Fruit fly (Drosophila melanogaster) whole organism, pupa: Measurements from ENCODE around the gene Ptp99A.
A peak's percentile ranks its signal among the peaks of the same experiment; 100 is the strongest.

Experiments
- CG10348 ChIP-seq: fragments of 200-800 bp; sonication (Bioruptor generic); IDR thresholded peaks from 2 replicates; pipeline ENCODE4 v1.3.6; 2022; ENCODE audit warnings: missing biosample characterization, missing genetic modification characterization
- CG12605 ChIP-seq: fragments of 200-800 bp; sonication (Bioruptor generic); IDR thresholded peaks from 2 replicates; pipeline ENCODE4 v1.3.6; 2022; ENCODE audit warnings: missing biosample characterization, missing genetic modification characterization
- CG13204 ChIP-seq: fragments of 200-800 bp; sonication (Bioruptor generic); optimal IDR thresholded peaks from 2 replicates; lab custom pipeline; 2018; ENCODE audit warnings: missing biosample characterization, mild to moderate bottlenecking, missing genetic modification characterization, moderate library complexity
- CG14655 ChIP-seq: fragments of 200-800 bp; sonication (Bioruptor generic); optimal IDR thresholded peaks from 3 replicates; lab custom pipeline; 2017; ENCODE audit warnings: mild to moderate bottlenecking, missing biosample characterization, missing genetic modification reagents, missing genetic modification characterization
- CG15710 ChIP-seq: fragments of 200-800 bp; sonication (Bioruptor generic); optimal IDR thresholded peaks from 2 replicates; lab custom pipeline; 2018; ENCODE audit warnings: missing biosample characterization, mild to moderate bottlenecking, missing genetic modification characterization, moderate library complexity
- CG17806 ChIP-seq: fragments of 200-800 bp; sonication (Bioruptor generic); optimal IDR thresholded peaks from 2 replicates; lab custom pipeline; 2018; ENCODE audit warnings: missing biosample characterization, mild to moderate bottlenecking, missing genetic modification characterization, moderate library complexity
- CG32121 ChIP-seq: fragments of 200-800 bp; sonication (Bioruptor generic); IDR thresholded peaks from 2 replicates; pipeline ENCODE4 v1.3.6; 2022; ENCODE audit warnings: missing biosample characterization, missing genetic modification characterization
- CG34367 ChIP-seq: fragments of 200-800 bp; sonication (Bioruptor generic); optimal IDR thresholded peaks from 2 replicates; lab custom pipeline; 2018; ENCODE audit warnings: missing biosample characterization, mild to moderate bottlenecking, missing genetic modification characterization
- CG4496 ChIP-seq: fragments of 200-800 bp; sonication (Bioruptor generic); IDR thresholded peaks from 3 replicates; pipeline ENCODE4 v1.3.6; 2022; ENCODE audit warnings: missing biosample characterization, missing genetic modification characterization
- CG8159 ChIP-seq: fragments of 200-800 bp; sonication (Bioruptor generic); optimal IDR thresholded peaks from 3 replicates; lab custom pipeline; 2018; ENCODE audit warnings: missing biosample characterization, mild to moderate bottlenecking, missing genetic modification characterization, moderate library complexity
- CG8301 ChIP-seq: fragments of 200-800 bp; sonication (Bioruptor generic); optimal IDR thresholded peaks from 2 replicates; lab custom pipeline; 2018; ENCODE audit warnings: missing biosample characterization, mild to moderate bottlenecking, missing genetic modification characterization
- CG9948 ChIP-seq: fragments of 200-800 bp; sonication (Bioruptor generic); optimal IDR thresholded peaks from 2 replicates; lab custom pipeline; 2018; ENCODE audit warnings: missing biosample characterization, mild to moderate bottlenecking, missing genetic modification characterization, moderate library complexity
- D1 ChIP-seq: fragments of 200-800 bp; sonication (Bioruptor generic); optimal IDR thresholded peaks from 2 replicates; lab custom pipeline; 2018; ENCODE audit warnings: missing biosample characterization, mild to moderate bottlenecking, missing genetic modification characterization, moderate library complexity
- EcR ChIP-seq: fragments of 200-800 bp; sonication (Bioruptor generic); optimal IDR thresholded peaks from 3 replicates; lab custom pipeline; 2019; ENCODE audit warnings: missing biosample characterization, missing genetic modification characterization, mild to moderate bottlenecking, moderate library complexity, missing genetic modification reagents
- Ets98B ChIP-seq: fragments of 200-800 bp; sonication (Bioruptor generic); IDR thresholded peaks from 2 replicates; pipeline ENCODE4 v1.3.6; 2022; ENCODE audit warnings: missing biosample characterization, missing genetic modification characterization
- Pif1A ChIP-seq: fragments of 200-800 bp; sonication (Bioruptor generic); optimal IDR thresholded peaks from 3 replicates; lab custom pipeline; 2016; ENCODE audit warnings: missing biosample characterization, missing genetic modification characterization
- Pif1B ChIP-seq: fragments of 200-800 bp; sonication (Bioruptor generic); optimal IDR thresholded peaks from 3 replicates; lab custom pipeline; 2016; ENCODE audit warnings: missing biosample characterization, missing genetic modification characterization
- Snoo ChIP-seq: fragments of 200-800 bp; sonication (Bioruptor generic); optimal IDR thresholded peaks from 3 replicates; lab custom pipeline; 2017; ENCODE audit warnings: missing biosample characterization, mild to moderate bottlenecking, missing genetic modification characterization, inconsistent platforms
- fd96Ca ChIP-seq: fragments of 200-800 bp; sonication (Bioruptor generic); IDR thresholded peaks from 3 replicates; pipeline ENCODE4 v1.3.6; 2022; ENCODE audit warnings: missing biosample characterization, missing genetic modification characterization
- gl ChIP-seq: fragments of 200-800 bp; sonication (Bioruptor generic); optimal IDR thresholded peaks from 2 replicates; lab custom pipeline; 2018; ENCODE audit warnings: missing biosample characterization, mild to moderate bottlenecking, missing genetic modification characterization
- rn ChIP-seq: fragments of 200-800 bp; sonication (Bioruptor generic); IDR thresholded peaks from 2 replicates; pipeline ENCODE4 v1.3.6; 2022; ENCODE audit warnings: missing biosample characterization, missing genetic modification characterization

The Ptp99A gene

DNA sequence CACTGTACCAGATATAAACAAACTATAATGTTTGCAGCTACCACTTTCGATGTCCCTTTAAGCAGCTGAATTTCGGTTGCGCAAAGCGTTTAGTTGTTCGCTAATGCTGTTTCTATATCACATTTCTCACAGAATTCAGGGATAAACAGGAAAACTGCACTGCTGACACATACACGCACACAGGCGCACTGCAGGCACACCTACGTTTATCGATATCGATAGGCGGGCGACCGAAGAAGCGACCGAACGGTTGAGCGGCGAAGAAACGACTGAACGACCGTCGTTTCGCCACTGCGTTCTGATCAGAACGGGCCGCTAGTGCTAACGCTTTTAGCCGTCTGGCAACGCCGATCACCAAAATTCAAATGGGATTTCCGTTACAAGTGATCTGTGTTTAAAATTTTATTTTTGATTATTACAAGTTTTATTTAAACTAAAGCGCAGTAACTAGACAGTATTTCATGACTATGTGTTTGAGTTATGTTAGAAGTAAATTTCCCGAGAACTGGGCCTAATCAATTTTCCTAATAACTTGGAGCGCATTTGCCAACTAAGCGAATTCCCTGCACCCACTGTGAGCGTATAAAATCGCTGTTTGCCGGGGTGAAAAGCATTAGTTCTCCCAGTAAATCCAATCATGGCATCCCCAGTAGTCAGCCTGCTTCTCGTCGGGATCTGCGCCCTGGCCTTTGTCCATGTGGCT lies 115.9 kb downstream of the Ptp99A start, which contains the start of the genes CG2310 and Diedel:
Gene CG2310, minus strand, starts transcription at position 277 of the 703 bp plus-strand sequence.
Gene Diedel, plus strand, starts transcription at position 611 of the 703 bp plus-strand sequence.
- no peak for TF ChIP-seq CG17806 (tag; lab: Kevin White, UChicago)
- peak; percentile 42; the same call in 1 of the 3 replicates for TF ChIP-seq CG4496 (GFP tag; lab: Robert Waterston, UW)

dm6 chr3R:29494482-29494881 lies 117.0 kb downstream of the Ptp99A start, which contains the start of gene FipoQ:
Gene FipoQ, plus strand, starts transcription at chr3R:29494782.
- TF ChIP-seq CG4496 (GFP tag; lab: Robert Waterston, UW), result no peak
- TF ChIP-seq Pif1A (GFP tag; lab: Kevin White, UChicago), result no peak
- no peak for TF ChIP-seq rn (GFP tag; lab: Robert Waterston, UW)
- TF ChIP-seq Pif1B (GFP tag; lab: Kevin White, UChicago), result no peak
- TF ChIP-seq CG17806 (tag; lab: Kevin White, UChicago), result no peak
- no peak for TF ChIP-seq CG8159
- TF ChIP-seq fd96Ca (GFP tag; lab: Robert Waterston, UW), result no peak
- no peak for TF ChIP-seq D1 (tag; lab: Kevin White, UChicago)
- no peak for TF ChIP-seq CG12605
- TF ChIP-seq Ets98B (GFP tag; lab: Robert Waterston, UW), result no peak
- TF ChIP-seq Snoo (tag; lab: Kevin White, UChicago), result no peak
- no peak for TF ChIP-seq CG14655 (GFP tag; lab: Kevin White, UChicago)
- no peak for TF ChIP-seq CG13204 (GFP tag; lab: Kevin White, UChicago)
- no peak for TF ChIP-seq CG8301 (tag; lab: Kevin White, UChicago)
- TF ChIP-seq CG34367 (tag; lab: Kevin White, UChicago), result no peak
- TF ChIP-seq EcR (GFP tag; lab: Kevin White, UChicago), result no peak

DNA sequence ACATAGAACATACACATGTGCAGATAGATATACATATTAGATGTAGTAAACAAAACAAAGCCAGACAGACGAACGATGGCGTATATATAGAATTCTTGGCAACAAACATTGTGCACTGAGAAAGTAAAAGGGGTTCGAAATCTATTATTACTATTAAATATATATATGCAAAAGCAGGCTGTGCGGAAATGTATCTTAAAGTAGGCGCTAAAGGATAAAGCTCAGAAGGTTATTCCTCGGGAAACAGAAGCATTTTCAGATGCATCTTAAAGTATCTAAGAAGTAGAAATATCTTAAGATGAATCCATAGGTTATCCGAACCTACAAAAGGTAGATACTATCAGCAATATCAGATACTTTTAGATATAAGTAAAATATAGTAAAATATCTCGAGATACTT lies 118.4 kb downstream of the Ptp99A start:
- TF ChIP-seq fd96Ca (GFP tag; lab: Robert Waterston, UW), result no peak
- TF ChIP-seq Ets98B (GFP tag; lab: Robert Waterston, UW), result no peak
- TF ChIP-seq CG32121 (GFP tag; lab: Robert Waterston, UW), result no peak
- TF ChIP-seq CG8159, result no peak
- TF ChIP-seq CG12605, result no peak
- TF ChIP-seq gl, result no peak
- no peak for TF ChIP-seq CG13204 (GFP tag; lab: Kevin White, UChicago)
- no peak for TF ChIP-seq EcR (GFP tag; lab: Kevin White, UChicago)
- no peak for TF ChIP-seq CG17806 (tag; lab: Kevin White, UChicago)
- TF ChIP-seq Pif1B (GFP tag; lab: Kevin White, UChicago), result no peak
- TF ChIP-seq CG10348, result no peak

- TF ChIP-seq CG10348 (no peak), CG14655 (GFP tag; lab: Kevin White, UChicago) (no peak), CG13204 (GFP tag; lab: Kevin White, UChicago) (no peak), gl (no peak), CG4496 (GFP tag; lab: Robert Waterston, UW) (no peak), Ets98B (GFP tag; lab: Robert Waterston, UW) (no peak), CG15710 (tag; lab: Kevin White, UChicago) (no peak), Pif1B (GFP tag; lab: Kevin White, UChicago) (no peak), CG17806 (tag; lab: Kevin White, UChicago) (no peak), Snoo (tag; lab: Kevin White, UChicago) (no peak), CG34367 (tag; lab: Kevin White, UChicago) (no peak), EcR (GFP tag; lab: Kevin White, UChicago) (no peak), fd96Ca (GFP tag; lab: Robert Waterston, UW) (no peak), CG8301 (tag; lab: Kevin White, UChicago) (no peak), rn (GFP tag; lab: Robert Waterston, UW) (no peak), CG8159 (no peak), CG12605 (no peak), Pif1A (GFP tag; lab: Kevin White, UChicago) (no peak), CG9948 (tag; lab: Kevin White, UChicago) (no peak)
Observed at dm6 chr3R:29496315-29496714, 118.9 kb downstream of the Ptp99A start.

dm6 chr3R:29502978-29503377 lies 125.5 kb downstream of the Ptp99A start:
- TF ChIP-seq fd96Ca (GFP tag; lab: Robert Waterston, UW) (0 out of 3 replicates have a peak, but pooled peaks have one; percentile 10), CG15710 (tag; lab: Kevin White, UChicago) (no peak)

DNA sequence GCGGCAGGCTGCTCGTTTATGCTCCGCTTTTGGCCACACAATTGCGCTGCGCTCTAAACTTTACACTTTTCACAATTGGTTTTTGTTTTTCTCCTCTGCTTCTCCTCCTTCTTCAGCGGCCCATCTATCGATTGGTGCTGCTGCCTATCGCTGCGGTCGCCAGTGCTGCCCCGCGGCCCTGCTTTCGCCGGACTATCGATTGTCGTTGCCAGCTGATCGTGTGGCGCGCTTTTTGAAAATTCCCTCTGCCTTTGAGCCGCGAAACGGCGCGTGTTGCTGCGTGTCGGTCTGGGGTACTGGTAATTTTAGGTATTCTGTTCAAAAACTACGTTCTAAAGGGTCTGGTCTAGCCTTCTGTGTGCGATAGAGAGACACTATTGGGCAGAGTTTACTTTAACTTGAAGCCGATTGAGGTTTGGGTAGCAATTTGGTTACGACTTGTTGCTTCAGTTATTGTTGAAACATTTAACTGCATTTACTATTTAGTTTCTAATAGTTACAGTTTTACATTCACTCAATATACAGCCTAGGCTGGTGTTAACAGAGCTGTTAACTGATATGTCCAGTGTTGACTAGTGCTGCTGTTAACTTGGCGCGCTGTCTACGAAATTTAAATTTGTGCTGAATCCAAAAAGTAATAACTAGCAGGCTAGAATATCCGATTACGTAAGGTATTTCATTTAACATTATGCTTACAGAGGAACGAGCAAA lies 126.1 kb downstream of the Ptp99A start, which contains the start of gene Trc8:
Gene Trc8, minus strand, starts transcription at position 392 of the 711 bp plus-strand sequence.
- TF ChIP-seq Ets98B (GFP tag; lab: Robert Waterston, UW), result peak; percentile 14; the same call in 1 of the 2 replicates
- TF ChIP-seq CG32121 (GFP tag; lab: Robert Waterston, UW), result no peak
- TF ChIP-seq CG4496 (GFP tag; lab: Robert Waterston, UW), result 0 out of 3 replicates have a peak, but pooled peaks have one; percentile 13
